Worm (Caenorhabditis elegans) whole organism, L4/young adult: ENCODE data around the gene oac-53.

ENCODE experiments used
- W03F9.2 ChIP-seq: fragments of 150-350 bp; optimal IDR thresholded peaks from 2 replicates; lab custom pipeline; 2014; ENCODE audit warnings: missing biosample characterization, missing genetic modification characterization
- dao-5 ChIP-seq: sonication (generic microtip); optimal IDR thresholded peaks from 2 replicates; lab custom pipeline; 2016; ENCODE audit warnings: missing genotype, missing genetic modification characterization, moderate library complexity, missing compliant biosample characterization
- him-1 ChIP-seq: sonication (generic microtip); optimal IDR thresholded peaks from 2 replicates; lab custom pipeline; 2016; ENCODE audit warnings: missing genotype, missing genetic modification reagents, missing genetic modification characterization, missing compliant biosample characterization

ce11 chrV:16647093-16647492 lies 19.3 kb upstream of the oac-53 start, which contains the start of gene W06G6.10:
- TF ChIP-seq dao-5 (tag; lab: Kevin White, UChicago), result no peak
- no peak for TF ChIP-seq W03F9.2 (tag; lab: Kevin White, UChicago)
- no peak for TF ChIP-seq him-1 (tag; lab: Kevin White, UChicago)
